Fruit fly (Drosophila melanogaster) whole organism, embryonic: ENCODE results near the gene twe.

Experiments
- B-H1 ChIP-seq: fragments of 200-800 bp; sonication (Bioruptor generic); IDR thresholded peaks from 3 replicates; pipeline ENCODE4 v1.3.6; 2022; ENCODE audit warnings: missing biosample characterization, missing genetic modification characterization
- CG10147 ChIP-seq: fragments of 200-800 bp; sonication (Bioruptor generic); optimal IDR thresholded peaks from 2 replicates; lab custom pipeline; 2019; ENCODE audit warnings: missing biosample characterization, mild to moderate bottlenecking, missing genetic modification characterization, moderate library complexity
- CG12299 ChIP-seq: fragments of 200-800 bp; sonication (Bioruptor generic); optimal IDR thresholded peaks from 2 replicates; lab custom pipeline; 2018; ENCODE audit warnings: missing biosample characterization, mild to moderate bottlenecking, missing genetic modification characterization
- CG1233 ChIP-seq: fragments of 200-800 bp; sonication (Bioruptor generic); optimal IDR thresholded peaks from 4 replicates; lab custom pipeline; 2018; ENCODE audit warnings: missing biosample characterization, mild to moderate bottlenecking, missing genetic modification characterization
- CG13424 ChIP-seq: fragments of 200-800 bp; sonication (Bioruptor generic); optimal IDR thresholded peaks from 2 replicates; lab custom pipeline; 2019; ENCODE audit warnings: missing biosample characterization, mild to moderate bottlenecking, missing genetic modification characterization, moderate library complexity
- CG14014 ChIP-seq: fragments of 200-800 bp; sonication (Bioruptor generic); IDR thresholded peaks from 2 replicates; pipeline ENCODE4 v1.3.6; 2022; ENCODE audit warnings: missing biosample characterization, missing genetic modification characterization
- CG14710 ChIP-seq: fragments of 200-800 bp; sonication (Bioruptor generic); optimal IDR thresholded peaks from 3 replicates; lab custom pipeline; 2019; ENCODE audit warnings: missing biosample characterization, mild to moderate bottlenecking, missing genetic modification characterization, moderate library complexity
- CG15011 ChIP-seq: fragments of 200-800 bp; sonication (Bioruptor generic); optimal IDR thresholded peaks from 3 replicates; lab custom pipeline; 2018; ENCODE audit warnings: missing biosample characterization, mild to moderate bottlenecking, missing genetic modification characterization
- CG1792 ChIP-seq: fragments of 200-800 bp; sonication (Bioruptor generic); optimal IDR thresholded peaks from 2 replicates; lab custom pipeline; 2016; ENCODE audit warnings: missing biosample characterization, missing genetic modification characterization
- CG18476 ChIP-seq: fragments of 200-800 bp; sonication (Bioruptor generic); optimal IDR thresholded peaks from 2 replicates; lab custom pipeline; 2016; ENCODE audit warnings: missing biosample characterization, mild to moderate bottlenecking, missing genetic modification characterization
- CG2199 ChIP-seq: fragments of 200-800 bp; sonication (Bioruptor generic); IDR thresholded peaks from 3 replicates; pipeline ENCODE4 v1.3.6; 2022; ENCODE audit warnings: missing biosample characterization, missing genetic modification characterization
- CG32532 ChIP-seq: fragments of 200-800 bp; sonication (Bioruptor generic); IDR thresholded peaks from 2 replicates; pipeline ENCODE4 v1.3.6; 2022; ENCODE audit warnings: missing biosample characterization, missing genetic modification characterization
- CG32767 ChIP-seq: fragments of 200-800 bp; sonication (Bioruptor generic); IDR thresholded peaks from 2 replicates; pipeline ENCODE4 v1.3.6; 2022; ENCODE audit warnings: missing biosample characterization, missing genetic modification characterization
- CG4404 ChIP-seq: fragments of 200-800 bp; sonication (Bioruptor generic); IDR thresholded peaks from 2 replicates; pipeline ENCODE4 v1.3.6; 2022; ENCODE audit warnings: missing biosample characterization, missing genetic modification characterization
- CG5953 ChIP-seq: fragments of 200-800 bp; sonication (Bioruptor generic); IDR thresholded peaks from 2 replicates; pipeline ENCODE4 v1.3.6; 2022; ENCODE audit warnings: missing biosample characterization, missing genetic modification characterization
- CG7839 ChIP-seq: fragments of 200-800 bp; sonication (Bioruptor generic); optimal IDR thresholded peaks from 3 replicates; lab custom pipeline; 2018; ENCODE audit warnings: missing biosample characterization, mild to moderate bottlenecking, missing genetic modification characterization, moderate library complexity
- CG9817 ChIP-seq: fragments of 200-800 bp; sonication (Bioruptor generic); optimal IDR thresholded peaks from 2 replicates; lab custom pipeline; 2018; ENCODE audit warnings: missing biosample characterization, mild to moderate bottlenecking, missing genetic modification characterization, moderate library complexity
- CkIIα-i1 ChIP-seq: fragments of 200-800 bp; sonication (Bioruptor generic); IDR thresholded peaks from 2 replicates; pipeline ENCODE4 v1.3.6; 2022; ENCODE audit warnings: missing biosample characterization, missing genetic modification characterization
- D ChIP-seq, 2 experiments: fragments of 200-800 bp in 1 of 2; fragments of >200 bp in 1 of 2; sonication (Bioruptor generic) in 1 of 2; optimal IDR thresholded peaks; 2 replicates in 1 of 2; 3 replicates in 1 of 2; lab custom pipeline; 2017; ENCODE audit warnings: mild to moderate bottlenecking in 1 of 2, missing biosample characterization in 1 of 2, missing genetic modification characterization in 1 of 2, missing genetic modification reagents in 1 of 2
- E2f2 ChIP-seq: fragments of 200-800 bp; sonication (Bioruptor generic); IDR thresholded peaks from 2 replicates; pipeline ENCODE4 v1.3.6; 2022; ENCODE audit warnings: missing biosample characterization, missing genetic modification characterization
- Hmr ChIP-seq: fragments of 200-800 bp; sonication (Bioruptor generic); optimal IDR thresholded peaks from 3 replicates; lab custom pipeline; 2017; ENCODE audit warnings: mild to moderate bottlenecking, missing biosample characterization, missing genetic modification reagents, missing genetic modification characterization
- MTF-1 ChIP-seq: fragments of 200-800 bp; sonication (Bioruptor generic); optimal IDR thresholded peaks from 2 replicates; lab custom pipeline; 2018; ENCODE audit warnings: missing biosample characterization, mild to moderate bottlenecking, missing genetic modification characterization, borderline replicate concordance
- Med ChIP-seq: fragments of 200-800 bp; sonication (Bioruptor generic); peaks from one replicate; lab custom pipeline; 2016; ENCODE audit warnings: missing biosample characterization, missing genetic modification characterization, mild to moderate bottlenecking, inconsistent platforms, moderate library complexity
- Meics ChIP-seq: fragments of 200-800 bp; sonication (Bioruptor generic); optimal IDR thresholded peaks from 2 replicates; lab custom pipeline; 2017; ENCODE audit warnings: missing biosample characterization, mild to moderate bottlenecking, missing genetic modification characterization
- NC2β ChIP-seq: fragments of 200-800 bp; sonication (Bioruptor generic); optimal IDR thresholded peaks from 2 replicates; lab custom pipeline; 2016; ENCODE audit warnings: missing biosample characterization, missing genetic modification characterization
- Nf-YA ChIP-seq: fragments of 200-800 bp; sonication (Bioruptor generic); IDR thresholded peaks from 2 replicates; pipeline ENCODE4 v1.3.6; 2022; ENCODE audit warnings: missing biosample characterization, missing genetic modification characterization
- Pdp1 ChIP-seq, 2 experiments: fragments of 200-800 bp; sonication (Bioruptor generic); optimal IDR thresholded peaks; 3 replicates each; lab custom pipeline; 2016; ENCODE audit warnings: missing biosample characterization in 2 of 2, missing genetic modification characterization in 2 of 2, mild to moderate bottlenecking in 1 of 2, moderate library complexity in 1 of 2
- Sry-β ChIP-seq: fragments of 200-800 bp; sonication (Bioruptor generic); optimal IDR thresholded peaks from 2 replicates; lab custom pipeline; 2018; ENCODE audit warnings: missing biosample characterization, mild to moderate bottlenecking, missing genetic modification characterization, moderate library complexity
- Xrp1 ChIP-seq: fragments of 200-800 bp; sonication (Bioruptor generic); IDR thresholded peaks from 2 replicates; pipeline ENCODE4 v1.3.6; 2022; ENCODE audit warnings: missing biosample characterization, missing genetic modification characterization
- aop ChIP-seq: fragments of 200-800 bp; sonication (Bioruptor generic); IDR thresholded peaks from 2 replicates; pipeline ENCODE4 v1.3.6; 2022; ENCODE audit warnings: missing biosample characterization, missing genetic modification characterization
- ara ChIP-seq: fragments of 200-800 bp; sonication (Bioruptor generic); IDR thresholded peaks from 2 replicates; pipeline ENCODE4 v1.3.6; 2022; ENCODE audit warnings: missing biosample characterization, missing genetic modification characterization
- ash1 ChIP-seq: fragments of 200-800 bp; sonication (Bioruptor generic); optimal IDR thresholded peaks from 2 replicates; lab custom pipeline; 2018; ENCODE audit warnings: missing biosample characterization, mild to moderate bottlenecking, missing genetic modification characterization
- cas ChIP-seq: fragments of 200-800 bp; sonication (Bioruptor generic); IDR thresholded peaks from 2 replicates; pipeline ENCODE4 v1.3.6; 2022; ENCODE audit warnings: missing biosample characterization, missing genetic modification characterization
- ewg ChIP-seq: fragments of 200-800 bp; sonication (Bioruptor generic); optimal IDR thresholded peaks from 3 replicates; lab custom pipeline; 2017; ENCODE audit warnings: mild to moderate bottlenecking, missing biosample characterization, missing genetic modification reagents, missing genetic modification characterization
- ham ChIP-seq: fragments of 200-800 bp; sonication (Bioruptor generic); IDR thresholded peaks from 2 replicates; pipeline ENCODE4 v1.3.6; 2022; ENCODE audit warnings: missing biosample characterization, missing genetic modification characterization
- hth ChIP-seq: fragments of >200 bp; optimal IDR thresholded peaks from 2 replicates; lab custom pipeline; 2017; ENCODE audit warnings: inconsistent platforms
- ken ChIP-seq: fragments of 200-800 bp; sonication (Bioruptor generic); IDR thresholded peaks from 3 replicates; pipeline ENCODE4 v1.3.6; 2022; ENCODE audit warnings: missing biosample characterization, missing genetic modification characterization
- maf-S ChIP-seq: fragments of 200-800 bp; sonication (Bioruptor generic); optimal IDR thresholded peaks from 2 replicates; lab custom pipeline; 2016; ENCODE audit warnings: missing biosample characterization, missing genetic modification characterization
- mirr ChIP-seq: fragments of 200-800 bp; sonication (Bioruptor generic); optimal IDR thresholded peaks from 3 replicates; lab custom pipeline; 2018; ENCODE audit warnings: missing biosample characterization, mild to moderate bottlenecking, missing genetic modification characterization
- schlank ChIP-seq: fragments of 200-800 bp; sonication (Bioruptor generic); optimal IDR thresholded peaks from 2 replicates; lab custom pipeline; 2018; ENCODE audit warnings: missing biosample characterization, mild to moderate bottlenecking, missing genetic modification characterization
- sens ChIP-seq: fragments of 200-800 bp; sonication (Bioruptor generic); peaks from one replicate; lab custom pipeline; 2016; ENCODE audit warnings: missing biosample characterization, missing genetic modification characterization
- slp2 ChIP-seq: fragments of 200-800 bp; sonication (Bioruptor generic); optimal IDR thresholded peaks from 2 replicates; lab custom pipeline; 2016; ENCODE audit warnings: missing biosample characterization, missing genetic modification characterization
- tap ChIP-seq: fragments of 200-800 bp; optimal IDR thresholded peaks from 3 replicates; lab custom pipeline; 2019; ENCODE audit warnings: missing biosample characterization, mild to moderate bottlenecking, missing genetic modification characterization, moderate library complexity
- tin ChIP-seq: fragments of 200-800 bp; sonication (Bioruptor generic); optimal IDR thresholded peaks from 3 replicates; lab custom pipeline; 2016; ENCODE audit warnings: missing biosample characterization, missing genetic modification characterization
- tna ChIP-seq: fragments of 200-800 bp; sonication (Bioruptor generic); IDR thresholded peaks from 2 replicates; pipeline ENCODE4 v1.3.6; 2022; ENCODE audit warnings: missing biosample characterization, missing genetic modification characterization; ENCODE audit not compliant: partially characterized antibody
- tx ChIP-seq: fragments of 200-800 bp; sonication (Bioruptor generic); optimal IDR thresholded peaks from 2 replicates; lab custom pipeline; 2016; ENCODE audit warnings: missing biosample characterization, missing genetic modification characterization
- vnd ChIP-seq: fragments of 200-800 bp; sonication (Bioruptor generic); IDR thresholded peaks from 3 replicates; pipeline ENCODE4 v1.3.6; 2022; ENCODE audit warnings: missing biosample characterization, missing genetic modification characterization; ENCODE audit not compliant: partially characterized antibody
- z ChIP-seq: fragments of 200-800 bp; sonication (Bioruptor generic); IDR thresholded peaks from 3 replicates; pipeline ENCODE4 v1.3.6; 2022; ENCODE audit warnings: missing biosample characterization, missing genetic modification characterization

twe gene

DNA sequence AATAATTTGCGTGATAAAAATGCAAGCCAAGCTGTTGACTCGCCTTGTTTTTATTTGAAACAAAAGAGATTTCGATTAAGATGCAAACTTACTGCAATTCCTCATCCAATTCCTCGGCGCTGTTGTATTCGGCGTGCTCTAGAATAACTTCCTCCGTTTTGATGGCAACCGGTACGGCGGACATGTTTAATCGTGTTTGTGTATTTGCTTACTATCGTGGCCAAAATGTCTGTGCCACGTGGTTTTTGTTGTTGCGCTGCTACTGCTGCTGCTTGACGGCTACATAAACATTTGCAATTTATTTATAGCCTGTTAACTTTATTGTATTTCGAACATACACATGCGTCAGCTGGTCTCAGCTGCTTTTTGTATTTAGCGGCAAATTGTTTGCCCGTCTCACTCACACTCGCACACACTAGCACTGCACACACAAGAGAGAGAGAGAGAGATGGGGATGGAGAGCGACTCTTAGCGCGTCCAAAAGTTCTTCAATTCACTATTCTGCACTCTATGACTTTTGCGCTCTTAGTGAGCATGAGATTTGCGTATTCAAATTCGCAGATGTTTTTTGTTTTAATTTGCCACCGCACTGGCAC lies 25.4 kb upstream of the twe start (continued):
- TF ChIP-seq sens (GFP tag; lab: Kevin White, UChicago): no peak
- TF ChIP-seq D (optimal IDR thresholded peaks at IDR 0.05; lab: Kevin White, UChicago): peak; percentile 17
- no peak for TF ChIP-seq D (GFP tag; optimal IDR thresholded peaks at IDR 0.05; lab: Kevin White, UChicago)
- TF ChIP-seq maf-S (GFP tag; lab: Kevin White, UChicago): no peak
- no peak for TF ChIP-seq NC2β (GFP tag; lab: Kevin White, UChicago)
- TF ChIP-seq CG7839 (tag; lab: Kevin White, UChicago): no peak
- TF ChIP-seq ham: no peak
- peak; percentile 23 for TF ChIP-seq Med

DNA sequence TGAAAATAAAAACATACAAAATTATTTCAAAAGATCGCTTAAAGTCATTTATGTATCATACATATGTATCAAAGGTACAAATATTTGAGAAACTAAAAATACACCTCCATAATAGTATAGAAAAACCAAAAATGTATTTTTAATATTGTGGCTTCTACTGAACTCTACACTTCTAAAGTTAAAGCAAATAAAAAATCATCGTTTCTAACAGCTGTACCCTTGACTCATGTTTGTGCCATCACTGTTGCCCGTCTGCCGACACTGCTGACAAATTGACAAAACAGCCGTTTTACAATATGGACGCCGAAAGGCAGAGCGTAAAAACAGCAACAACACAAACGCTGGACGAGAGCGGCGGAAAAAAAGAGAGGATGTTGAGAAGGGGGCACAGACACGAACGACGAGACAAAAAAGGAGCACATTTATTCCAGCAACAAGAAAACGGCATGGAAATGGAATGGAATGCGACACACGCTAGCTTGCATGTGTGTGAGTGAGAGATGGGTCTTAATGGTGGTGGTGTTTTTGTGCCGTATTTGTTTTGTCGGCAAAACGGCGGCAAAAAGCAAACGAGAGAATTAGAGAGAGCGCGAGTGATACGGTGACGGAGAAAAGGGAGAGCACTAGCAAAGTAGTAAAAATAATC lies 24.8 kb upstream of the twe start:
- TF ChIP-seq CG12299 (tag; lab: Kevin White, UChicago) (peak; percentile 68), ken (GFP tag; lab: Robert Waterston, UW) (no peak), Nf-YA (GFP tag; lab: Robert Waterston, UW) (no peak), CG15011 (GFP tag; lab: Kevin White, UChicago) (peak; percentile 81), z (GFP tag; lab: Robert Waterston, UW) (no peak), CG5953 (GFP tag; lab: Robert Waterston, UW) (no peak), CG14710 (peak; percentile 82), CG1792 (GFP tag; lab: Kevin White, UChicago) (peak; percentile 74), tna (no peak), Meics (GFP tag; lab: Kevin White, UChicago) (peak; percentile 92), CG1233 (peak; percentile 78), tx (GFP tag; lab: Kevin White, UChicago) (peak; percentile 82), slp2 (peak; percentile 52), Xrp1 (GFP tag; lab: Robert Waterston, UW) (no peak), Sry-β (GFP tag; lab: Kevin White, UChicago) (peak; percentile 86), ara (no peak), B-H1 (GFP tag; lab: Robert Waterston, UW) (no peak), CG32767 (no peak), Hmr (peak; percentile 86), CG10147 (GFP tag; lab: Kevin White, UChicago) (peak; percentile 69), hth (no peak), CG13424 (tag; lab: Kevin White, UChicago) (peak; percentile 82), ash1 (peak; percentile 48), E2f2 (GFP tag; lab: Robert Waterston, UW) (no peak), CG4404 (GFP tag; lab: Robert Waterston, UW) (no peak), mirr (GFP tag; lab: Kevin White, UChicago) (peak; percentile 75), aop (GFP tag; lab: Robert Waterston, UW) (no peak), Pdp1 (GFP tag; optimal IDR thresholded peaks at IDR 0.05; lab: Kevin White, UChicago) (peak in 1 of 2 experiments; percentile 69), ewg (peak; percentile 66), CG18476 (GFP tag; lab: Kevin White, UChicago) (peak; percentile 78), schlank (peak; percentile 65), CkIIα-i1 (GFP tag; lab: Robert Waterston, UW) (no peak), CG2199 (GFP tag; lab: Robert Waterston, UW) (no peak), tin (peak; percentile 51), MTF-1 (GFP tag; lab: Kevin White, UChicago) (peak; percentile 13), vnd (GFP tag; lab: Robert Waterston, UW) (no peak), tap (tag; lab: Kevin White, UChicago) (peak; percentile 73), CG14014 (GFP tag; lab: Robert Waterston, UW) (no peak), CG9817 (tag; lab: Kevin White, UChicago) (peak; percentile 74), cas (GFP tag; lab: Robert Waterston, UW) (no peak), CG32532 (GFP tag; lab: Robert Waterston, UW) (no peak)
